Fruit fly (Drosophila melanogaster): Measurements from ENCODE around the gene CG33301.

Gene CG33301

DNA sequence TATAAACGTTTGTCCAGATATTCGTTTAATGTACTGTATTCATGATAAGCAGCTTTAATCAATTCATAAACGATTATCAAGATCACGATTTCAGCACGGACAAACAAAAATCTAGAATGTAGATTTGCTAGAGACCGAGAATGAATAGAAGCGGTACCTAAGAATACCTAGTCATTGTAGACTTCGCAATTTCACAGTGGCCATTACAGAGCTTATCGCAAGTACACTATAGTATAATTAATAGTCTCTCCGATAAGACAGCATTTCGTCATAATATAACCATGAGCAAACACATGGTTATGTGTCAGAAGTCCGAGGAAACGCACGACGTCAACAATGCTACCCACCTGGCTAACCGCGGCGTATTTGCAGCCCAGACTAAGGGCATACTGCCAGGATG is at the start of gene CG33301:
TSS of gene CG33301 (plus strand) at position 301 of the 400 bp plus-strand sequence.
- no peak for TF ChIP-seq EcR (GFP tag; optimal IDR thresholded peaks at IDR 0.05)
- TF ChIP-seq psq (optimal IDR thresholded peaks at IDR 0.05): no peak
- no peak for TF ChIP-seq CG8478 (optimal IDR thresholded peaks at IDR 0.05)
- no peak for TF ChIP-seq Dll (optimal IDR thresholded peaks at IDR 0.05)
- TF ChIP-seq usp (GFP tag; optimal IDR thresholded peaks at IDR 0.05): no peak
- TF ChIP-seq pan (optimal IDR thresholded peaks at IDR 0.05): no peak

DNA sequence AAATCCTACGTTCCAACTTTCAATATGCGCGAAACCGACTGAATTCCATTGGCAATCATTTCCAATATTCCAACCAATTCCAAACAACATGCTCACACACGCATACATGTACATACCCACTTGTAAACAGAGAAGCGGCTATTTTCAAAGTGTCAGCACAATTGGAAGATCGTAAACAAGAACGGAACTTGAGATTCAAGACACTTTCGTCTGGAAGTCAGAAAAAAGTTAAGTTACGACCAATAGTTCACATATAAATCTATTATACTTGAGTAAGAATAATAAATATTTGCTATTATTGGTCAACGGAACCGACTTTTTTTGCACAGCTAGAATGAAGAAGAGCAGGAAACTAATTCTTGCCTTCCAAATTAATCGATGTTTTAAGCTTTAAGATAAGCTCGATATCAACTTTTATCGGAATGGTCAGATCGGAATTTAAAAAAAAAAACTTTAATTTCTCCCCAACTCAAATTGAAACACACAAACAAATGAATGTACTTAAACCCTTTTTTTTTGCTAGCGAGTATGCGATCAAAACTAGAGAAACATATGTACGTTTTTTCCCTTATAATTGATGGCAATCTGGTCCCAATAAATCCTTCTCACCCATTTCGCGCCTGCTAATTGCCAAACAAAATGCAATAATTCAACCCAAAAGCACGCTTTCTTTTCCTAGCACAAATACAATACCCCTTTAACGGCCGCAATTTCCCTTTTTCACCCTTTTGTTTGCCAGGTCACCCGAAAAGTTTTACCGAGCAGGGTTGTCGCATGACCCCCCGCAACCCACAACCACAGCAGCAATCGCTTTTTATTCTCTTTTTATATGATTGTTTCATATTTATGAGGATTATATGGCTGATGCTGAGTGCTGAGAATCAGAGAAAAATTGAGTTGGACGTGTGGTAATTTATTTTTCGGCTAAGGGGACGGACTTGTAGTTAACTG is 46.7 kb upstream of the CG33301 start, which contains the start of the genes CG31875 and SoYb:
TSS of gene CG31875 (minus strand) at position 329 of the 951 bp plus-strand sequence.
TSS of gene SoYb (minus strand) at position 329 of the 951 bp plus-strand sequence.
- TF ChIP-seq psq (optimal IDR thresholded peaks at IDR 0.05) (no peak), CG8478 (optimal IDR thresholded peaks at IDR 0.05) (no peak), pan (optimal IDR thresholded peaks at IDR 0.05) (no peak), usp (GFP tag; optimal IDR thresholded peaks at IDR 0.05) (no peak), Dll (optimal IDR thresholded peaks at IDR 0.05) (no peak), EcR (GFP tag; optimal IDR thresholded peaks at IDR 0.05) (no peak)

DNA sequence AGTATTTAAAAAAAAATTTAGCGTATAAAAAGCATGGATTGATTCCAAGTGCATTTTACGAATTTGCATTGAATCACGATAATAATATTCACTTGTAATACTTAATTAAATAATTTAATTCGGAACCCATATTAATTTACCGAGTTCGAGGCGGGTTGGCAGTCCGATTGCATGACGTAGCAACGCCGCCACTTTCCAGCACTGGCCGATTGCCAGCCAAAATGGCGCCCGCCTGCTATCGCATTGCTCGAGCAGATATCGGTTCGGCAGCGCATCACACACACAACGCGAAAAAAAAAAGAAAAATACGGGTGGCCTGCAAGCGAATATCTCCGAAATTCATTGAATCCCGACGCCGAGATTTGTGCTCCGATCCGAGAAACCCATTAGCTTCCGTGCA is 45.8 kb upstream of the CG33301 start, which contains the start of gene Ndf:
TSS of gene Ndf (plus strand) at position 240 of the 400 bp plus-strand sequence.
- TF ChIP-seq CG8478 (optimal IDR thresholded peaks at IDR 0.05): no peak
- TF ChIP-seq usp (GFP tag; optimal IDR thresholded peaks at IDR 0.05): no peak
- TF ChIP-seq Dll (optimal IDR thresholded peaks at IDR 0.05): no peak
- no peak for TF ChIP-seq EcR (GFP tag; optimal IDR thresholded peaks at IDR 0.05)
- no peak for TF ChIP-seq pan (optimal IDR thresholded peaks at IDR 0.05)
- no peak for TF ChIP-seq psq (optimal IDR thresholded peaks at IDR 0.05)

DNA sequence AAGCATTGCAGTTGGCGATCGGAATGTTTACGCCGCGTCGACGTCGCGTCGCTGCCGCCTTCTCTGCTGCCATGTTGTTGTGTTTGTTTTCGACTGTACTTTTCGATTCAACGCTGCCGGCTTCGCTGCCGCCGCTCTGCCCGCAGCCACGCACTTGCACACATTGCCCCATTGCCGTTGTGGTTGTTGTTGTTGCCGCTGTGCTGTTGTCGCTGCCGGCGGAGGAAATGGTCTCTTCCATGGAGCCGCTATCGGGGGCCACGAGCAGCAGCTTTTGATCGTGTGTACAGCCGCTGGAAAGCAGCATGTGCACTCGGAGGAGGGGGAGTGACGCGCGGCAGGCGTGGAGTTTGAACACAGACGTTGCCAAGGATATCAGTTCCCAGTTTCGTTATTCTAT is 44.8 kb upstream of the CG33301 start:
- TF ChIP-seq Dll (optimal IDR thresholded peaks at IDR 0.05) (no peak), usp (GFP tag; optimal IDR thresholded peaks at IDR 0.05) (no peak), psq (optimal IDR thresholded peaks at IDR 0.05) (no peak), CG8478 (optimal IDR thresholded peaks at IDR 0.05) (no peak), pan (optimal IDR thresholded peaks at IDR 0.05) (no peak), EcR (GFP tag; optimal IDR thresholded peaks at IDR 0.05) (no peak)

DNA sequence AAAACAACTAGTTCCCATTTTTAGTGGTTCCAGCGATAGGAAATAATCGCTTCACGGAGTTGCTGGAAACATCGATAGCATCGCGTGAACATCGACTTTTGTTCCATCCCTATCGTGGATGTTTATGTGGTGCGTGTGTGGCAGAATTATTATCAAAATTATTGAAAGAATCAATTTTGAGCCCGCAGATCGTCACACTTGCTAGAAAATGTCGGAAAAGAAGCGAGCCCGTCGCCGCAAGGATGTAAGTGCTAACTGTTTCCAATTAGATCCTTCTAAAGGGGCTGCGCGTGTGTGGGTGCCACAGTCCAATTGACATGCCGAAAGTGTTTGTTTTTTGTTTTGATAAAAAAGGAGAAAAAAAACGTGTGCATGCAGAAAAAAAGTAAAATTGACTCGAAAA is 40.1 kb upstream of the CG33301 start, which contains the start of gene Trp1:
TSS of gene Trp1 (plus strand) at position 89 of the 403 bp plus-strand sequence.
- TF ChIP-seq Dll (optimal IDR thresholded peaks at IDR 0.05) (no peak), psq (optimal IDR thresholded peaks at IDR 0.05) (no peak), CG8478 (optimal IDR thresholded peaks at IDR 0.05) (no peak), EcR (GFP tag; optimal IDR thresholded peaks at IDR 0.05) (no peak), usp (GFP tag; optimal IDR thresholded peaks at IDR 0.05) (no peak), pan (optimal IDR thresholded peaks at IDR 0.05) (no peak)

DNA sequence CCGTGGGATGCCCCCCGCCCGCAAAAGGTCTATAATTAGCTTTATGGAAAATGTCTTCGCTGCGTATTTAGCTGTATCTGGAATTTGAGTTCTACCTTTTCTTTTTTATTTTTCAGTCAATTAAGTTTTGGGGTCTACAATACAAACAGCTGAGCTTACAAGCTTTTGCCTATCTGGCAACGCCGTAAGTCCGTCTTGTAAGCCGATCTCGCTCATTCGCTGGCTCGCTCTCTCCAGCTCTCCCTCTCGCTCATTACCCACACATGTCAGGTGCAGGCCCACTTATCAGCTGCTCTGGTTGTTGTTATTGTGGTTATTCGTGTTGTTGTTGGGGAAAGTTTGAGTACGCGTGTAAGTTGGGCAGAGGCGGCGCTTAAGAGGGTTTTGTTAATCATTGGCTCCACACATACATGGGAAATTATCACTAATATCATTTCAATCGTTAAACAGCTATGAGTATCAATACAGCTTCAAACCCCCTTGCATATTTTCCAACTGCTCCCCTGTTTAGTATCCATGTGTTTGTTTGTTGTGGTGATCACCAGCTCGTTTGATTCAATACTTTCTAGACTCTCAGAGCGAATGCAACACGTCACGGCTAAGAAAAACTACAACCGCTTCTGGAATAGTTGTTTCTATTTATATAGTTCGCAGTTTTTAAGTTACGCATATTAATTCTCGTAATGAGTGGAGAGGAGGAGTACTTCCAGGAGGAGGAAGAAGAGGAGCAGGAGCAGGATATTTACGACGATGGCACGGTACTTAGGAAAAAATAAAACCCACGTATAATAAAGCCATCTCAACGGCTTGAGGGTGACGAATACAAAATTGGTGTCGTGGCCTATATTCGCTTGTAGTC is 39.4 kb upstream of the CG33301 start:
- TF ChIP-seq CG8478 (optimal IDR thresholded peaks at IDR 0.05) (no peak), psq (optimal IDR thresholded peaks at IDR 0.05) (no peak), Dll (optimal IDR thresholded peaks at IDR 0.05) (no peak), EcR (GFP tag; optimal IDR thresholded peaks at IDR 0.05) (no peak), usp (GFP tag; optimal IDR thresholded peaks at IDR 0.05) (no peak), pan (optimal IDR thresholded peaks at IDR 0.05) (no peak)

DNA sequence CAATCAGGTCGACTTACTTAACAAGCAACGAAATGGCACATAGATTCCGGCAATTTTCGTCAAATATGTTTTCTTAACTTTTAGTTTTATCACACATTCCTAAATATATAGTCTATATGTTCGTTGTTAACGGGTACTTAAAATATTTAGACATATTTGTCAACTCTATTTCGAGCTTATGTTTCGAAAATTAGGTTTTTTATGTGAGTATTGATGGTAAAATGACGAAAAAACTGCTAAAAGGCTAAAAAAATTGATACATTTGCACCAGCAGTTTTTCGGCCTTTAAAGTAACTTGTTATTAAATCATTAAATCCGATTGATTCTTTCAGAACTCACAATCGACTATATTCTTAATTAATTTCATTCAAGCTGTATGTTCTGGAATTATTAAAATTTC is 32.0 kb upstream of the CG33301 start, which contains the start of gene CG13131:
TSS of gene CG13131 (minus strand) at position 101 of the 400 bp plus-strand sequence.
- no peak for TF ChIP-seq psq (optimal IDR thresholded peaks at IDR 0.05)
- no peak for TF ChIP-seq Dll (optimal IDR thresholded peaks at IDR 0.05)
- TF ChIP-seq usp (GFP tag; optimal IDR thresholded peaks at IDR 0.05): no peak
- no peak for TF ChIP-seq EcR (GFP tag; optimal IDR thresholded peaks at IDR 0.05)
- no peak for TF ChIP-seq CG8478 (optimal IDR thresholded peaks at IDR 0.05)
- TF ChIP-seq pan (optimal IDR thresholded peaks at IDR 0.05): no peak

DNA sequence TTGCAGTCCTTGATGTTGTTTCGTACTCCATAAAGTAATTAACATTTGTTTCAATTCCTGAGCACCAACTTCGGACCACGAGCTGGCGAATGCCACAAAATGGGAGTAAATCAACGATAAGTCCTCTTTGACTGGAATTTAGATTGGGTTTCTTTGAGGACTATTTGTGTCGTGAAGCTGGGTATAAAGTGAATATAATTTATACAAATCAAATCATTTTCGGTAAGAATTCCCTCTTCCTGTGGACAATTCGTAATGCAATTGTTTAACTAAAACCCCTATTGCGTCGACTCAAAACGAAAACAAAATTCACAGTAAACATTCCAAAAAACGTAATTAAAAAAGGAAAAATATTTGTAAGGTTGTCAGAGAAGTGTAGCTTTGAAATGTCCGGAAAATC is 23.0 kb upstream of the CG33301 start, which contains the start of gene CG13127:
TSS of gene CG13127 (plus strand) at position 301 of the 400 bp plus-strand sequence.
- TF ChIP-seq psq (optimal IDR thresholded peaks at IDR 0.05) (no peak), EcR (GFP tag; optimal IDR thresholded peaks at IDR 0.05) (no peak), Dll (optimal IDR thresholded peaks at IDR 0.05) (no peak), usp (GFP tag; optimal IDR thresholded peaks at IDR 0.05) (no peak), CG8478 (optimal IDR thresholded peaks at IDR 0.05) (no peak), pan (optimal IDR thresholded peaks at IDR 0.05) (no peak)

DNA sequence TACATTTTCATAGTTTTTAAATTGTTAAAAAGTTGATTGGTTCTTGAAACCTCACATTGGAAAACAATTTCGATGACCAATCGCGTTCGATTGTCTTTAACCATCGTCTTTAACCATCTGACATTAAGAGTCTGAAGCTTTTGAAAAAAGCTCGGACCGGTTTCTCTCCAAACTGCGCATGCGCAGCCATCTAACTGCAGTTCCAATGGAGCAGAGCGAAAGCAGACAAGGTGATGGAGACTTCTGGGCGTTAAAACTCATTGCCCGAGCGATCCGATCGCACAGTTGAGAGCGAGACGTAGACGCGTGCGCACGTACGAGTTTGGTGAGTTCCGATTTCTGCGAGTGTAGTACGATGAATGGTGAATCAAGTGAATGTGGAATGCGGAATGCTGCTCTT is 17.0 kb upstream of the CG33301 start, which contains the start of gene obst-B:
TSS of gene obst-B (plus strand) at position 276 of the 400 bp plus-strand sequence.
- no peak for TF ChIP-seq psq (optimal IDR thresholded peaks at IDR 0.05)
- TF ChIP-seq EcR (GFP tag; optimal IDR thresholded peaks at IDR 0.05): no peak

DNA sequence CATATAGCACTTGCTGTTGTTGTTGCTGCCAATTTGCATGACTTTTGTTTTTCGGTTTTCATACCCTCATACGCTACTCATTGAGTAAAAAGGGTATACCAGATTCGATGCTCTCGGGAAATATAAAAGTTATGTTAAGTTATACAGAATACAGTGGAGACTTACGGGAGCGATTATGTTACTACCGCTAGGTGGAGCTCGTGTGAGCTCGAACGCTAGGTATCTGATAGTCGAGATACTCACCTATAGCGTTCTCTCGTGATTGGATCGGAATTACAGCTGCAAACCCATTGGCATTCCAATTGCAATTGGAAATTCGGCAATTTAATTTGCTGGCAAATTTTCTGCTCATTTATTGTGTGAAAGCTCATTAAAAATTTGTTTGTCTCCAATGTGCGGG is 16.0 kb upstream of the CG33301 start:
- TF ChIP-seq EcR (GFP tag; optimal IDR thresholded peaks at IDR 0.05) (no peak), usp (GFP tag; optimal IDR thresholded peaks at IDR 0.05) (no peak), Dll (optimal IDR thresholded peaks at IDR 0.05) (no peak), CG8478 (optimal IDR thresholded peaks at IDR 0.05) (no peak), psq (optimal IDR thresholded peaks at IDR 0.05) (no peak), pan (optimal IDR thresholded peaks at IDR 0.05) (no peak)

DNA sequence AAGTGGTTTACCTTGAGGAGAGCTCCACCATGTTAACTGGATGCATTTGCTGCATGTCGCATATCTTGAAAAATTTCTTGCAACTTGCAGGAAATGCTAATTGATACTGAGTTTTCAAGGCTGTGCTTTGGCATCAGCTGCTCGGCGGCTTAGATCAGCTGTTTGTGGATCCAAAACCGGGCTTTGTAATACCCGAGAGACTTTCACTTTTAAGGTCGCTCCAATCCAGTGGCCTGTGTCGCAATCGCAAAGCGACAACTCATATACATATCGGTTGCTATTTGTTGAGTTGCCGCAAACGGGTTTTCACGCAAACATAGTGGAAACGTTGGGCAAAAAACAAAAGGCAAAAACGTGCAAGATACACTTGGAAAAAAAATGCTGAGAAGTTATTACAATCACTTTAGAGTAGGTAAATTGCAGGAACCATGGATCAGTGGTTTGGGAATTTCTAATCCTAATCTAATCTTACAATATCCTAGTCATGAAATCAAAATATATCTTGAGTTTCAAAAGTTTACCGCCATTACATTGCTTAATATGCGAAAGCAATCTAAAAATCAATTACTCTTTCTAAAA is 13.5 kb upstream of the CG33301 start:
- no peak for TF ChIP-seq pan (optimal IDR thresholded peaks at IDR 0.05)
- no peak for TF ChIP-seq psq (optimal IDR thresholded peaks at IDR 0.05)
- no peak for TF ChIP-seq CG8478 (optimal IDR thresholded peaks at IDR 0.05)
- TF ChIP-seq EcR (GFP tag; optimal IDR thresholded peaks at IDR 0.05): no peak
- no peak for TF ChIP-seq usp (GFP tag; optimal IDR thresholded peaks at IDR 0.05)
- TF ChIP-seq Dll (optimal IDR thresholded peaks at IDR 0.05): no peak
